Worm (Caenorhabditis elegans): ENCODE measurements around the gene clec-146.
A peak's percentile ranks its signal among the peaks of the same experiment; 100 is the strongest.

The clec-146 gene

ce11 chrII:13638576-13638975, 45.0 kb upstream of the clec-146 start (continued):
- no peak for TF ChIP-seq ZK546.5 (tag; optimal IDR thresholded peaks at IDR 0.05)
- no peak for TF ChIP-seq snpc-4 (tag; optimal IDR thresholded peaks at IDR 0.05)
- TF ChIP-seq nhr-23 (tag; optimal IDR thresholded peaks at IDR 0.05): no peak
- no peak for TF ChIP-seq peb-1 (tag; optimal IDR thresholded peaks at IDR 0.05)
- TF ChIP-seq nhr-21 (tag; optimal IDR thresholded peaks at IDR 0.05): peak; percentile 74
- TF ChIP-seq egl-27 (tag; optimal IDR thresholded peaks at IDR 0.05): no peak
- TF ChIP-seq nhr-12 (tag; optimal IDR thresholded peaks at IDR 0.05): no peak
- TF ChIP-seq unc-62 (GFP tag; optimal IDR thresholded peaks at IDR 0.05): no peak
- TF ChIP-seq aly-2 (tag; optimal IDR thresholded peaks at IDR 0.05): no peak
- TF ChIP-seq F13H6.1 (tag; optimal IDR thresholded peaks at IDR 0.05): peak; percentile 51
- TF ChIP-seq lsy-2 (tag; optimal IDR thresholded peaks at IDR 0.05): peak in 1 of 2 experiments; percentile 39
- TF ChIP-seq elt-1 (tag; optimal IDR thresholded peaks at IDR 0.05): peak; percentile 53
- no peak for TF ChIP-seq nhr-10 (tag; optimal IDR thresholded peaks at IDR 0.05)

ce11 chrII:13637941-13638489, 44.4 kb upstream of the clec-146 start, which contains the start of gene phdh-1:
phdh-1 (minus strand) TSS chrII:13638480.
- TF ChIP-seq sma-9 (GFP tag; optimal IDR thresholded peaks at IDR 0.05): peak; percentile 51
- TF ChIP-seq sma-9 (tag; optimal IDR thresholded peaks at IDR 0.05): no peak
- no peak for TF ChIP-seq gmeb-1 (tag; optimal IDR thresholded peaks at IDR 0.05)

ce11 chrII:13637464-13637863, 43.9 kb upstream of the clec-146 start:
- TF ChIP-seq F13H6.1 (tag; optimal IDR thresholded peaks at IDR 0.05) (no peak), ama-1 (optimal IDR thresholded peaks at IDR 0.05) (peak; percentile 19)

- peak; percentile 23 for TF ChIP-seq nhr-21 (tag; optimal IDR thresholded peaks at IDR 0.05)
- TF ChIP-seq blmp-1 (tag; optimal IDR thresholded peaks at IDR 0.05; ENCODE audit: insufficient read depth): peak; percentile 8
- no peak for TF ChIP-seq Y55F3AM.14 (GFP tag; optimal IDR thresholded peaks at IDR 0.05)
- TF ChIP-seq nhr-25 (tag; optimal IDR thresholded peaks at IDR 0.05): peak; percentile 34
- TF ChIP-seq unc-39 (tag; optimal IDR thresholded peaks at IDR 0.05): no peak
- TF ChIP-seq R02D3.7 (tag; optimal IDR thresholded peaks at IDR 0.05): no peak
- TF ChIP-seq ama-1 (optimal IDR thresholded peaks at IDR 0.05): peak; percentile 77
These were observed 43.0 kb upstream of the clec-146 start for ce11 chrII:13636596-13636995.

ce11 chrII:13632238-13632637, 38.7 kb upstream of the clec-146 start, which contains the start of gene tag-10:
tag-10 (plus strand) TSS chrII:13632584.
- TF ChIP-seq skn-1 (tag; optimal IDR thresholded peaks at IDR 0.05) (no peak), nhr-12 (tag; optimal IDR thresholded peaks at IDR 0.05) (no peak), nhr-129 (tag; optimal IDR thresholded peaks at IDR 0.05) (peak; percentile 69), nhr-11 (tag; optimal IDR thresholded peaks at IDR 0.05) (no peak), alr-1 (tag; optimal IDR thresholded peaks at IDR 0.05) (no peak), nhr-23 (tag; optimal IDR thresholded peaks at IDR 0.05) (no peak), lin-11 (tag; optimal IDR thresholded peaks at IDR 0.05) (no peak), ztf-4 (tag; optimal IDR thresholded peaks at IDR 0.05) (no peak), nhr-77 (tag; optimal IDR thresholded peaks at IDR 0.05) (no peak), ama-1 (optimal IDR thresholded peaks at IDR 0.05) (no peak), mdl-1 (tag; optimal IDR thresholded peaks at IDR 0.05) (no peak), sma-9 (GFP tag; optimal IDR thresholded peaks at IDR 0.05) (peak; percentile 68), sma-9 (tag; optimal IDR thresholded peaks at IDR 0.05) (no peak), R02D3.7 (tag; optimal IDR thresholded peaks at IDR 0.05) (no peak), blmp-1 (tag; optimal IDR thresholded peaks at IDR 0.05; ENCODE audit: insufficient read depth) (no peak), fos-1 (tag; optimal IDR thresholded peaks at IDR 0.05) (no peak), unc-62 (GFP tag; optimal IDR thresholded peaks at IDR 0.05) (no peak), unc-55 (GFP tag; optimal IDR thresholded peaks at IDR 0.05) (no peak), aly-2 (tag; optimal IDR thresholded peaks at IDR 0.05) (no peak), elt-1 (tag; optimal IDR thresholded peaks at IDR 0.05) (peak; percentile 93), zag-1 (tag; optimal IDR thresholded peaks at IDR 0.05) (no peak), unc-39 (tag; optimal IDR thresholded peaks at IDR 0.05) (no peak), nhr-10 (tag; optimal IDR thresholded peaks at IDR 0.05) (no peak)

ce11 chrII:13630690-13631089, 37.1 kb upstream of the clec-146 start, which contains the start of the genes gst-17 and gst-18:
gst-17 (minus strand) TSS chrII:13630790.
gst-18 (minus strand) TSS chrII:13630887.
- TF ChIP-seq crh-2 (tag; optimal IDR thresholded peaks at IDR 0.05) (no peak), nhr-21 (tag; optimal IDR thresholded peaks at IDR 0.05) (no peak), aly-2 (tag; optimal IDR thresholded peaks at IDR 0.05) (no peak), mdl-1 (tag; optimal IDR thresholded peaks at IDR 0.05) (no peak), lsy-2 (tag; optimal IDR thresholded peaks at IDR 0.05) (no peak), nhr-237 (tag; optimal IDR thresholded peaks at IDR 0.05) (no peak), ztf-4 (tag; optimal IDR thresholded peaks at IDR 0.05) (no peak), unc-39 (tag; optimal IDR thresholded peaks at IDR 0.05) (no peak), elt-1 (tag; optimal IDR thresholded peaks at IDR 0.05) (no peak), nhr-23 (tag; optimal IDR thresholded peaks at IDR 0.05) (no peak), ztf-1 (GFP tag; conservative IDR thresholded peaks at IDR 0.05) (no peak), sma-3 (GFP tag; optimal IDR thresholded peaks at IDR 0.05) (no peak), C34F6.9 (tag; optimal IDR thresholded peaks at IDR 0.05) (no peak), F13H6.1 (tag; optimal IDR thresholded peaks at IDR 0.05) (no peak), dmd-4 (tag; optimal IDR thresholded peaks at IDR 0.05) (no peak), ama-1 (optimal IDR thresholded peaks at IDR 0.05) (no peak), nhr-77 (tag; optimal IDR thresholded peaks at IDR 0.05) (no peak), alr-1 (tag; optimal IDR thresholded peaks at IDR 0.05) (no peak), nhr-129 (tag; optimal IDR thresholded peaks at IDR 0.05) (no peak)
